Fruit fly (Drosophila melanogaster) whole organism, embryonic: ENCODE results near the gene CG33090.
A peak's percentile ranks its signal among the peaks of the same experiment; 100 is the strongest.

ENCODE experiments used
- Ada2b ChIP-seq: fragments of 200-800 bp; sonication (Bioruptor generic); IDR thresholded peaks from 2 replicates; pipeline ENCODE4 v1.3.6; 2022; ENCODE audit warnings: missing biosample characterization, missing genetic modification characterization
- Adf1 ChIP-seq: fragments of 200-800 bp; sonication (Bioruptor generic); IDR thresholded peaks from 2 replicates; pipeline ENCODE4 v1.3.6; 2022; ENCODE audit warnings: missing biosample characterization, missing genetic modification characterization
- Atf-2 ChIP-seq: fragments of 200-800 bp; sonication (Bioruptor generic); optimal IDR thresholded peaks from 2 replicates; lab custom pipeline; 2016; ENCODE audit warnings: missing biosample characterization, missing genetic modification characterization
- Atf3 ChIP-seq: fragments of 200-800 bp; sonication (Bioruptor generic); optimal IDR thresholded peaks from 3 replicates; lab custom pipeline; 2016; ENCODE audit warnings: missing biosample characterization, missing genetic modification characterization
- CG12071 ChIP-seq: fragments of 200-800 bp; sonication (Bioruptor generic); optimal IDR thresholded peaks from 3 replicates; lab custom pipeline; 2018; ENCODE audit warnings: missing biosample characterization, mild to moderate bottlenecking, missing genetic modification characterization
- CG12299 ChIP-seq: fragments of 200-800 bp; sonication (Bioruptor generic); optimal IDR thresholded peaks from 2 replicates; lab custom pipeline; 2018; ENCODE audit warnings: missing biosample characterization, mild to moderate bottlenecking, missing genetic modification characterization
- CG1233 ChIP-seq: fragments of 200-800 bp; sonication (Bioruptor generic); optimal IDR thresholded peaks from 4 replicates; lab custom pipeline; 2018; ENCODE audit warnings: missing biosample characterization, mild to moderate bottlenecking, missing genetic modification characterization
- CG13296 ChIP-seq: fragments of 200-800 bp; sonication (Bioruptor generic); optimal IDR thresholded peaks from 3 replicates; lab custom pipeline; 2018; ENCODE audit warnings: missing biosample characterization, mild to moderate bottlenecking, missing genetic modification characterization
- CG1603 ChIP-seq: fragments of 200-800 bp; sonication (Bioruptor generic); optimal IDR thresholded peaks from 2 replicates; lab custom pipeline; 2019; ENCODE audit warnings: missing biosample characterization, mild to moderate bottlenecking, missing genetic modification characterization, moderate library complexity
- CG17359 ChIP-seq: fragments of 200-800 bp; sonication (Bioruptor generic); optimal IDR thresholded peaks from 3 replicates; lab custom pipeline; 2018; ENCODE audit warnings: missing biosample characterization, mild to moderate bottlenecking, missing genetic modification characterization, moderate library complexity
- CG17912 ChIP-seq: fragments of 200-800 bp; sonication (Bioruptor generic); optimal IDR thresholded peaks from 2 replicates; lab custom pipeline; 2018; ENCODE audit warnings: missing biosample characterization, mild to moderate bottlenecking, missing genetic modification characterization
- CG1832 ChIP-seq: fragments of 200-800 bp; sonication (Bioruptor generic); optimal IDR thresholded peaks from 2 replicates; lab custom pipeline; 2017; ENCODE audit warnings: missing biosample characterization, mild to moderate bottlenecking, missing genetic modification characterization, inconsistent platforms
- CG34422 ChIP-seq: fragments of 200-800 bp; sonication (Bioruptor generic); IDR thresholded peaks from 3 replicates; pipeline ENCODE4 v1.3.6; 2022; ENCODE audit warnings: missing biosample characterization, missing genetic modification characterization
- CG6689 ChIP-seq: fragments of 200-800 bp; sonication (Bioruptor generic); IDR thresholded peaks from 2 replicates; pipeline ENCODE4 v1.3.6; 2022; ENCODE audit warnings: missing biosample characterization, missing genetic modification characterization
- CG7745 ChIP-seq: fragments of 200-800 bp; sonication (Bioruptor generic); optimal IDR thresholded peaks from 2 replicates; lab custom pipeline; 2018; ENCODE audit warnings: missing biosample characterization, mild to moderate bottlenecking, missing genetic modification characterization, moderate library complexity
- CG7987 ChIP-seq: fragments of 200-800 bp; sonication (Bioruptor generic); optimal IDR thresholded peaks from 2 replicates; lab custom pipeline; 2018; ENCODE audit warnings: missing biosample characterization, mild to moderate bottlenecking, missing genetic modification characterization, moderate library complexity
- CG8281 ChIP-seq: fragments of 200-800 bp; sonication (Bioruptor generic); optimal IDR thresholded peaks from 2 replicates; lab custom pipeline; 2018; ENCODE audit warnings: missing biosample characterization, mild to moderate bottlenecking, missing genetic modification characterization, moderate library complexity
- CG8944 ChIP-seq: fragments of 200-800 bp; sonication (Bioruptor generic); optimal IDR thresholded peaks from 3 replicates; lab custom pipeline; 2016; ENCODE audit warnings: missing biosample characterization, missing genetic modification characterization
- CG9215 ChIP-seq: fragments of 200-800 bp; sonication (Bioruptor generic); IDR thresholded peaks from 2 replicates; pipeline ENCODE4 v1.3.6; 2022; ENCODE audit warnings: missing biosample characterization, missing genetic modification characterization
- CG9437 ChIP-seq: fragments of 200-800 bp; sonication (Bioruptor generic); optimal IDR thresholded peaks from 2 replicates; lab custom pipeline; 2018; ENCODE audit warnings: missing biosample characterization, mild to moderate bottlenecking, missing genetic modification characterization
- CoRest ChIP-seq: fragments of 200-800 bp; sonication (Bioruptor generic); optimal IDR thresholded peaks from 3 replicates; lab custom pipeline; 2018; ENCODE audit warnings: missing biosample characterization, mild to moderate bottlenecking, missing genetic modification characterization, moderate library complexity
- D ChIP-seq, 2 experiments: fragments of 200-800 bp in 1 of 2; fragments of >200 bp in 1 of 2; sonication (Bioruptor generic) in 1 of 2; optimal IDR thresholded peaks; 2 replicates in 1 of 2; 3 replicates in 1 of 2; lab custom pipeline; 2017; ENCODE audit warnings: mild to moderate bottlenecking in 1 of 2, missing biosample characterization in 1 of 2, missing genetic modification characterization in 1 of 2, missing genetic modification reagents in 1 of 2
- Dip2 ChIP-seq: fragments of 200-800 bp; sonication (Bioruptor generic); IDR thresholded peaks from 2 replicates; pipeline ENCODE4 v1.3.6; 2022; ENCODE audit warnings: missing biosample characterization, missing genetic modification characterization
- Dip3 ChIP-seq: fragments of 200-800 bp; sonication (Bioruptor generic); optimal IDR thresholded peaks from 3 replicates; lab custom pipeline; 2016; ENCODE audit warnings: missing biosample characterization, missing genetic modification characterization
- Dp ChIP-seq: fragments of 200-800 bp; sonication (Bioruptor generic); optimal IDR thresholded peaks from 2 replicates; lab custom pipeline; 2018; ENCODE audit warnings: missing biosample characterization, mild to moderate bottlenecking, missing genetic modification characterization, moderate library complexity
- H2.0 ChIP-seq: fragments of 200-800 bp; sonication (Bioruptor generic); IDR thresholded peaks from 2 replicates; pipeline ENCODE4 v1.3.6; 2022; ENCODE audit warnings: missing biosample characterization, missing genetic modification characterization
- HLHmδ ChIP-seq: fragments of 200-800 bp; sonication (Bioruptor generic); optimal IDR thresholded peaks from 2 replicates; lab custom pipeline; 2018; ENCODE audit warnings: missing biosample characterization, mild to moderate bottlenecking, missing genetic modification characterization, moderate library complexity
- Hr51 ChIP-seq, 2 experiments: fragments of 200-800 bp; sonication (Bioruptor generic); optimal IDR thresholded peaks; 2 replicates in 1 of 2; 3 replicates in 1 of 2; lab custom pipeline; 2016 to 2018; ENCODE audit warnings: missing biosample characterization in 2 of 2, missing genetic modification characterization in 2 of 2, mild to moderate bottlenecking in 1 of 2, moderate library complexity in 1 of 2
- Hr78 ChIP-seq, 2 experiments: fragments of 200-800 bp in 1 of 2; fragments of >200 bp in 1 of 2; sonication (Bioruptor generic) in 1 of 2; optimal IDR thresholded peaks; 2 replicates each; lab custom pipeline; 2017 to 2019; ENCODE audit warnings: missing biosample characterization in 2 of 2, missing genetic modification characterization in 2 of 2, mild to moderate bottlenecking in 1 of 2, moderate library complexity in 1 of 2
- Kr ChIP-seq: fragments of 200-800 bp; sonication (Bioruptor generic); optimal IDR thresholded peaks from 2 replicates; lab custom pipeline; 2017; ENCODE audit warnings: missing biosample characterization, mild to moderate bottlenecking, missing genetic modification characterization
- Rfx ChIP-seq: fragments of 200-800 bp; sonication (Bioruptor generic); IDR thresholded peaks from 2 replicates; pipeline ENCODE4 v1.3.6; 2022; ENCODE audit warnings: missing biosample characterization, missing genetic modification characterization
- Stat92E ChIP-seq, 3 experiments: fragments of >200 bp in 2 of 3; fragments of 200-800 bp in 1 of 3; sonication (Bioruptor generic) in 1 of 3; optimal IDR thresholded peaks; 2 replicates each; lab custom pipeline; 2017 to 2019; ENCODE audit warnings: missing biosample characterization in 3 of 3, missing genetic modification characterization in 3 of 3, mild to moderate bottlenecking in 1 of 3, moderate library complexity in 1 of 3
- Trl ChIP-seq, 3 experiments: fragments of >200 bp in 2 of 3; fragments of 200-800 bp in 1 of 3; sonication (Bioruptor generic) in 1 of 3; optimal IDR thresholded peaks; 2 replicates in 1 of 3; 3 replicates in 2 of 3; lab custom pipeline; 2016 to 2017; ENCODE audit warnings: missing biosample characterization in 1 of 3, missing genetic modification characterization in 1 of 3
- ab ChIP-seq: fragments of 200-800 bp; sonication (Bioruptor generic); optimal IDR thresholded peaks from 2 replicates; lab custom pipeline; 2016; ENCODE audit warnings: missing biosample characterization, missing genetic modification characterization
- ap ChIP-seq: fragments of 200-800 bp; sonication (Bioruptor generic); IDR thresholded peaks from 2 replicates; pipeline ENCODE4 v1.3.6; 2022; ENCODE audit warnings: missing biosample characterization, missing genetic modification characterization
- bcd ChIP-seq: fragments of 200-800 bp; sonication (Bioruptor generic); optimal IDR thresholded peaks from 2 replicates; lab custom pipeline; 2017; ENCODE audit warnings: missing biosample characterization, mild to moderate bottlenecking, missing genetic modification characterization
- dm ChIP-seq: fragments of 200-800 bp; sonication (Bioruptor generic); optimal IDR thresholded peaks from 3 replicates; lab custom pipeline; 2016; ENCODE audit warnings: missing biosample characterization, missing genetic modification characterization
- grn ChIP-seq: fragments of 200-800 bp; sonication (Bioruptor generic); optimal IDR thresholded peaks from 3 replicates; lab custom pipeline; 2017; ENCODE audit warnings: missing biosample characterization, missing genetic modification characterization
- jigr1 ChIP-seq: fragments of 200-800 bp; sonication (Bioruptor generic); IDR thresholded peaks from 3 replicates; pipeline ENCODE4 v1.3.6; 2022; ENCODE audit warnings: missing biosample characterization, missing genetic modification characterization
- lab ChIP-seq: fragments of 200-800 bp; sonication (Bioruptor generic); optimal IDR thresholded peaks from 3 replicates; lab custom pipeline; 2017; ENCODE audit warnings: missing biosample characterization, missing genetic modification characterization, mild to moderate bottlenecking, moderate library complexity, missing genetic modification reagents
- nerfin-1 ChIP-seq: fragments of 200-800 bp; sonication (Bioruptor generic); optimal IDR thresholded peaks from 3 replicates; lab custom pipeline; 2019; ENCODE audit warnings: missing biosample characterization, mild to moderate bottlenecking, missing genetic modification characterization, moderate library complexity
- otp ChIP-seq: fragments of 200-800 bp; sonication (Bioruptor generic); IDR thresholded peaks from 3 replicates; pipeline ENCODE4, ENCODE4 v1.3.6; 2022; ENCODE audit warnings: missing biosample characterization, missing genetic modification characterization
- pfk ChIP-seq: fragments of 200-800 bp; sonication (Bioruptor generic); optimal IDR thresholded peaks from 2 replicates; lab custom pipeline; 2018; ENCODE audit warnings: missing biosample characterization, mild to moderate bottlenecking, missing genetic modification characterization, moderate library complexity
- ranshi ChIP-seq: fragments of 200-800 bp; sonication (Bioruptor generic); IDR thresholded peaks from 2 replicates; pipeline ENCODE4 v1.3.6; 2022; ENCODE audit warnings: missing biosample characterization, missing genetic modification characterization
- rib ChIP-seq: fragments of 200-800 bp; sonication (Bioruptor generic); IDR thresholded peaks from 2 replicates; pipeline ENCODE4 v1.3.6; 2022; ENCODE audit warnings: missing biosample characterization, missing genetic modification characterization
- salm ChIP-seq: fragments of 200-800 bp; sonication (Bioruptor generic); optimal IDR thresholded peaks from 2 replicates; lab custom pipeline; 2018; ENCODE audit warnings: missing biosample characterization, mild to moderate bottlenecking, missing genetic modification characterization
- sens-2 ChIP-seq: fragments of 200-800 bp; sonication (Bioruptor generic); IDR thresholded peaks from 2 replicates; pipeline ENCODE4 v1.3.6; 2022; ENCODE audit warnings: missing biosample characterization, missing genetic modification characterization
- usp ChIP-seq: fragments of >200 bp; optimal IDR thresholded peaks from 2 replicates; lab custom pipeline; 2017; ENCODE audit warnings: missing biosample characterization, missing genetic modification characterization

CG33090 gene

dm6 chr2L:14372254-14372717, 38.3 kb downstream of the CG33090 start (continued):
- TF ChIP-seq Dp (no peak), jigr1 (GFP tag; lab: Robert Waterston, UW) (0 out of 3 replicates have a peak, but pooled peaks have one; percentile 9), CG17359 (tag; lab: Kevin White, UChicago) (peak; percentile 70), CG1233 (GFP tag; lab: Kevin White, UChicago) (peak; percentile 22), ranshi (GFP tag; lab: Robert Waterston, UW) (0 out of 2 replicates have a peak, but pooled peaks have one; percentile 56), pfk (GFP tag; lab: Kevin White, UChicago) (no peak), sens-2 (GFP tag; lab: Robert Waterston, UW) (peak; percentile 41; the same call in 1 of the 2 replicates), bcd (peak; percentile 41), HLHmδ (GFP tag; lab: Kevin White, UChicago) (no peak), ab (GFP tag; lab: Kevin White, UChicago) (peak; percentile 17), ap (GFP tag; lab: Robert Waterston, UW) (peak; percentile 62), CG7987 (GFP tag; lab: Kevin White, UChicago) (no peak), salm (peak; percentile 79), CG1832 (GFP tag; lab: Kevin White, UChicago) (no peak), nerfin-1 (no peak), CG12299 (no peak), Hr51 (GFP tag; optimal IDR thresholded peaks at IDR 0.05; lab: Kevin White, UChicago) (peak; percentile 16 to 88), Trl (optimal IDR thresholded peaks at IDR 0.05; lab: Kevin White, UChicago) (no peak), Trl (GFP tag; optimal IDR thresholded peaks at IDR 0.05; lab: Kevin White, UChicago) (no peak), otp (GFP tag; lab: Robert Waterston, UW) (peak; percentile 69; the same call in 1 of the 3 replicates), dm (GFP tag; lab: Kevin White, UChicago) (peak; percentile 45), CG7745 (tag; lab: Kevin White, UChicago) (no peak), CoRest (tag; lab: Kevin White, UChicago) (peak; percentile 90), CG8944 (GFP tag; lab: Kevin White, UChicago) (peak; percentile 53), H2.0 (GFP tag; lab: Robert Waterston, UW) (peak; percentile 75), CG9215 (peak; percentile 33; the same call in 1 of the 2 replicates), Ada2b (GFP tag; lab: Robert Waterston, UW) (peak; percentile 72), CG8281 (tag; lab: Kevin White, UChicago) (no peak), CG13296 (GFP tag; lab: Kevin White, UChicago) (peak; percentile 33), grn (GFP tag; lab: Kevin White, UChicago) (no peak), D (optimal IDR thresholded peaks at IDR 0.05; lab: Kevin White, UChicago) (no peak), D (GFP tag; optimal IDR thresholded peaks at IDR 0.05; lab: Kevin White, UChicago) (no peak), Dip3 (GFP tag; lab: Kevin White, UChicago) (peak; percentile 12), Adf1 (GFP tag; lab: Robert Waterston, UW) (no peak; the same call in 1 of the 2 replicates), CG6689 (GFP tag; lab: Robert Waterston, UW) (peak; percentile 61; the same call in 1 of the 2 replicates), CG9437 (GFP tag; lab: Kevin White, UChicago) (peak; percentile 66), lab (GFP tag; lab: Kevin White, UChicago) (peak; percentile 30), Dip2 (GFP tag; lab: Robert Waterston, UW) (no peak), Stat92E (GFP tag; optimal IDR thresholded peaks at IDR 0.05; lab: Kevin White, UChicago) (no peak), Atf-2 (GFP tag; lab: Kevin White, UChicago) (no peak), CG12071 (GFP tag; lab: Kevin White, UChicago) (peak; percentile 55), rib (peak; percentile 59), CG34422 (GFP tag; lab: Robert Waterston, UW) (peak; percentile 48; the same call in 1 of the 3 replicates), CG1603 (tag; lab: Kevin White, UChicago) (peak; percentile 76), Kr (GFP tag; lab: Kevin White, UChicago) (no peak), Atf3 (peak; percentile 49), CG17912 (GFP tag; lab: Kevin White, UChicago) (no peak), Hr78 (GFP tag; optimal IDR thresholded peaks at IDR 0.05; lab: Kevin White, UChicago) (peak in 1 of 2 experiments; percentile 28), usp (GFP tag; lab: Kevin White, UChicago) (no peak), Rfx (peak; percentile 93)
